Fruit fly (Drosophila melanogaster) whole organism, embryonic: ENCODE data around the gene Rrp45.

Source experiments
- Abd-B ChIP-seq: fragments of 200-800 bp; sonication (Bioruptor generic); optimal IDR thresholded peaks from 2 replicates; lab custom pipeline; 2018; ENCODE audit warnings: missing biosample characterization, mild to moderate bottlenecking, missing genetic modification characterization, moderate library complexity
- Antp ChIP-seq: fragments of 200-800 bp; sonication (Bioruptor generic); optimal IDR thresholded peaks from 3 replicates; lab custom pipeline; 2016; ENCODE audit warnings: missing biosample characterization, missing genetic modification characterization
- Atf-2 ChIP-seq: fragments of 200-800 bp; sonication (Bioruptor generic); optimal IDR thresholded peaks from 2 replicates; lab custom pipeline; 2016; ENCODE audit warnings: missing biosample characterization, missing genetic modification characterization
- Bgb ChIP-seq: fragments of 200-800 bp; sonication (Bioruptor generic); IDR thresholded peaks from 2 replicates; pipeline ENCODE4 v1.3.6; 2022; ENCODE audit warnings: missing biosample characterization, missing genetic modification characterization; ENCODE audit not compliant: partially characterized antibody
- CG11723 ChIP-seq: fragments of 200-800 bp; sonication (Bioruptor generic); optimal IDR thresholded peaks from 2 replicates; lab custom pipeline; 2017; ENCODE audit warnings: missing biosample characterization, mild to moderate bottlenecking, missing genetic modification characterization
- CG12071 ChIP-seq: fragments of 200-800 bp; sonication (Bioruptor generic); optimal IDR thresholded peaks from 3 replicates; lab custom pipeline; 2018; ENCODE audit warnings: missing biosample characterization, mild to moderate bottlenecking, missing genetic modification characterization
- CG12219 ChIP-seq: fragments of 200-800 bp; sonication (Bioruptor generic); optimal IDR thresholded peaks from 3 replicates; lab custom pipeline; 2018; ENCODE audit warnings: missing biosample characterization, mild to moderate bottlenecking, missing genetic modification characterization
- CG13123 ChIP-seq: fragments of 200-800 bp; sonication (Bioruptor generic); optimal IDR thresholded peaks from 2 replicates; lab custom pipeline; 2016; ENCODE audit warnings: missing biosample characterization, missing genetic modification characterization
- CG15514 ChIP-seq: fragments of 200-800 bp; sonication (Bioruptor generic); optimal IDR thresholded peaks from 3 replicates; lab custom pipeline; 2017; ENCODE audit warnings: missing biosample characterization, missing genetic modification characterization, mild to moderate bottlenecking, moderate library complexity, missing genetic modification reagents
- CG17186 ChIP-seq: fragments of 200-800 bp; sonication (Bioruptor generic); optimal IDR thresholded peaks from 3 replicates; lab custom pipeline; 2017; ENCODE audit warnings: missing biosample characterization, missing genetic modification reagents, missing genetic modification characterization
- CG17568 ChIP-seq: fragments of 200-800 bp; sonication (Bioruptor generic); optimal IDR thresholded peaks from 2 replicates; lab custom pipeline; 2018; ENCODE audit warnings: missing biosample characterization, mild to moderate bottlenecking, missing genetic modification characterization, moderate library complexity
- CG31441 ChIP-seq: fragments of 200-800 bp; sonication (Bioruptor generic); IDR thresholded peaks from 2 replicates; pipeline ENCODE4 v1.3.6; 2022; ENCODE audit warnings: missing biosample characterization, missing genetic modification characterization
- CG33557 ChIP-seq: fragments of 200-800 bp; sonication (Bioruptor generic); optimal IDR thresholded peaks from 2 replicates; lab custom pipeline; 2019; ENCODE audit warnings: missing biosample characterization, mild to moderate bottlenecking, missing genetic modification characterization, moderate library complexity
- CG34224 ChIP-seq: fragments of 200-800 bp; sonication (Bioruptor generic); IDR thresholded peaks from 3 replicates; pipeline ENCODE4 v1.3.6; 2022; ENCODE audit warnings: missing biosample characterization, missing genetic modification characterization; ENCODE audit not compliant: partially characterized antibody
- CG3838 ChIP-seq: fragments of 200-800 bp; sonication (Bioruptor generic); optimal IDR thresholded peaks from 3 replicates; lab custom pipeline; 2016; ENCODE audit warnings: missing biosample characterization, missing genetic modification characterization
- CG3847 ChIP-seq: fragments of 200-800 bp; sonication (Bioruptor generic); IDR thresholded peaks from 2 replicates; pipeline ENCODE4 v1.3.6; 2022; ENCODE audit warnings: missing biosample characterization, missing genetic modification characterization
- CG5953 ChIP-seq: fragments of 200-800 bp; sonication (Bioruptor generic); IDR thresholded peaks from 2 replicates; pipeline ENCODE4 v1.3.6; 2022; ENCODE audit warnings: missing biosample characterization, missing genetic modification characterization
- CG6683 ChIP-seq: fragments of 200-800 bp; sonication (Bioruptor generic); optimal IDR thresholded peaks from 2 replicates; lab custom pipeline; 2017; ENCODE audit warnings: missing biosample characterization, mild to moderate bottlenecking, missing genetic modification characterization, missing genetic modification reagents
- CG9437 ChIP-seq: fragments of 200-800 bp; sonication (Bioruptor generic); optimal IDR thresholded peaks from 2 replicates; lab custom pipeline; 2018; ENCODE audit warnings: missing biosample characterization, mild to moderate bottlenecking, missing genetic modification characterization
- D19A ChIP-seq: fragments of 200-800 bp; optimal IDR thresholded peaks from 3 replicates; lab custom pipeline; 2019; ENCODE audit warnings: missing biosample characterization, mild to moderate bottlenecking, missing genetic modification characterization, moderate library complexity
- Doc3 ChIP-seq: fragments of 200-800 bp; sonication (Bioruptor generic); IDR thresholded peaks from 3 replicates; pipeline ENCODE4 v1.3.6; 2022; ENCODE audit warnings: missing biosample characterization, missing genetic modification characterization; ENCODE audit not compliant: partially characterized antibody
- Dp ChIP-seq: fragments of 200-800 bp; sonication (Bioruptor generic); optimal IDR thresholded peaks from 2 replicates; lab custom pipeline; 2018; ENCODE audit warnings: missing biosample characterization, mild to moderate bottlenecking, missing genetic modification characterization, moderate library complexity
- Dref ChIP-seq: fragments of 200-800 bp; sonication (Bioruptor generic); IDR thresholded peaks from 2 replicates; pipeline ENCODE4 v1.3.6; 2022; ENCODE audit warnings: missing biosample characterization, missing genetic modification characterization
- Elba2 ChIP-seq: fragments of 200-800 bp; sonication (Bioruptor generic); optimal IDR thresholded peaks from 3 replicates; lab custom pipeline; 2016; ENCODE audit warnings: missing biosample characterization, missing genetic modification characterization
- Ets65A ChIP-seq: fragments of 200-800 bp; sonication (Bioruptor generic); peaks from one replicate; lab custom pipeline; 2016; ENCODE audit warnings: missing biosample characterization, missing genetic modification characterization
- Ets97D ChIP-seq: fragments of 200-800 bp; sonication (Bioruptor generic); optimal IDR thresholded peaks from 3 replicates; lab custom pipeline; 2016; ENCODE audit warnings: missing biosample characterization, missing genetic modification characterization
- HLH4C ChIP-seq: fragments of 200-800 bp; sonication (Bioruptor generic); IDR thresholded peaks from 3 replicates; pipeline ENCODE4 v1.3.6; 2022; ENCODE audit warnings: missing biosample characterization, missing genetic modification characterization; ENCODE audit not compliant: partially characterized antibody
- Hr51 ChIP-seq, 2 experiments: fragments of 200-800 bp; sonication (Bioruptor generic); optimal IDR thresholded peaks; 2 replicates in 1 of 2; 3 replicates in 1 of 2; lab custom pipeline; 2016 to 2018; ENCODE audit warnings: missing biosample characterization in 2 of 2, missing genetic modification characterization in 2 of 2, mild to moderate bottlenecking in 1 of 2, moderate library complexity in 1 of 2
- MESR4 ChIP-seq: fragments of 200-800 bp; sonication (Bioruptor generic); optimal IDR thresholded peaks from 2 replicates; lab custom pipeline; 2018; ENCODE audit warnings: missing biosample characterization, mild to moderate bottlenecking, missing genetic modification characterization, moderate library complexity
- Neu2 ChIP-seq: fragments of 200-800 bp; sonication (Bioruptor generic); optimal IDR thresholded peaks from 3 replicates; lab custom pipeline; 2016; ENCODE audit warnings: missing biosample characterization, missing genetic modification characterization, borderline replicate concordance
- Opbp ChIP-seq: fragments of 200-800 bp; sonication (Bioruptor generic); IDR thresholded peaks from 3 replicates; pipeline ENCODE4 v1.3.6; 2022; ENCODE audit warnings: missing biosample characterization, missing genetic modification characterization; ENCODE audit not compliant: partially characterized antibody
- Spps ChIP-seq: fragments of 200-800 bp; sonication (Bioruptor generic); optimal IDR thresholded peaks from 2 replicates; lab custom pipeline; 2018; ENCODE audit warnings: missing biosample characterization, mild to moderate bottlenecking, missing genetic modification characterization
- Sry-β ChIP-seq: fragments of 200-800 bp; sonication (Bioruptor generic); optimal IDR thresholded peaks from 2 replicates; lab custom pipeline; 2018; ENCODE audit warnings: missing biosample characterization, mild to moderate bottlenecking, missing genetic modification characterization, moderate library complexity
- amos ChIP-seq: fragments of 200-800 bp; sonication (Bioruptor generic); IDR thresholded peaks from 2 replicates; pipeline ENCODE4 v1.3.6; 2022; ENCODE audit warnings: missing biosample characterization, missing genetic modification characterization; ENCODE audit not compliant: partially characterized antibody
- bab2 ChIP-seq: fragments of 200-800 bp; sonication (Bioruptor generic); optimal IDR thresholded peaks from 2 replicates; lab custom pipeline; 2016; ENCODE audit warnings: missing biosample characterization, missing genetic modification characterization
- croc ChIP-seq: fragments of 200-800 bp; sonication (Bioruptor generic); conservative IDR thresholded peaks from 3 replicates; pipeline ENCODE4 v1.3.6; 2022; ENCODE audit warnings: missing biosample characterization, missing genetic modification characterization
- dmrt99B ChIP-seq: fragments of 200-800 bp; sonication (Bioruptor generic); optimal IDR thresholded peaks from 2 replicates; lab custom pipeline; 2018; ENCODE audit warnings: missing biosample characterization, mild to moderate bottlenecking, missing genetic modification characterization, moderate library complexity
- ems ChIP-seq: fragments of 200-800 bp; sonication (Bioruptor generic); optimal IDR thresholded peaks from 3 replicates; lab custom pipeline; 2016; ENCODE audit warnings: missing biosample characterization, missing genetic modification characterization
- fru ChIP-seq: fragments of >200 bp; optimal IDR thresholded peaks from 2 replicates; lab custom pipeline; 2017
- fu2 ChIP-seq: fragments of 200-800 bp; sonication (Bioruptor generic); optimal IDR thresholded peaks from 2 replicates; lab custom pipeline; 2016; ENCODE audit warnings: missing biosample characterization, missing genetic modification characterization
- jumu ChIP-seq: fragments of 200-800 bp; sonication (Bioruptor generic); optimal IDR thresholded peaks from 3 replicates; lab custom pipeline; 2016; ENCODE audit warnings: missing biosample characterization, missing genetic modification characterization
- ken ChIP-seq: fragments of 200-800 bp; sonication (Bioruptor generic); IDR thresholded peaks from 3 replicates; pipeline ENCODE4 v1.3.6; 2022; ENCODE audit warnings: missing biosample characterization, missing genetic modification characterization
- lilli ChIP-seq: fragments of 200-800 bp; sonication (Bioruptor generic); optimal IDR thresholded peaks from 3 replicates; lab custom pipeline; 2016; ENCODE audit warnings: missing biosample characterization, missing genetic modification characterization
- maf-S ChIP-seq: fragments of 200-800 bp; sonication (Bioruptor generic); optimal IDR thresholded peaks from 2 replicates; lab custom pipeline; 2016; ENCODE audit warnings: missing biosample characterization, missing genetic modification characterization
- mirr ChIP-seq: fragments of 200-800 bp; sonication (Bioruptor generic); optimal IDR thresholded peaks from 3 replicates; lab custom pipeline; 2018; ENCODE audit warnings: missing biosample characterization, mild to moderate bottlenecking, missing genetic modification characterization
- pb ChIP-seq: fragments of 200-800 bp; sonication (Bioruptor generic); optimal IDR thresholded peaks from 3 replicates; lab custom pipeline; 2016; ENCODE audit warnings: missing biosample characterization, missing genetic modification characterization
- sima ChIP-seq: fragments of 200-800 bp; sonication (Bioruptor generic); optimal IDR thresholded peaks from 2 replicates; lab custom pipeline; 2016; ENCODE audit warnings: missing biosample characterization, missing genetic modification characterization
- slp2 ChIP-seq: fragments of 200-800 bp; sonication (Bioruptor generic); optimal IDR thresholded peaks from 2 replicates; lab custom pipeline; 2016; ENCODE audit warnings: missing biosample characterization, missing genetic modification characterization
- tx ChIP-seq: fragments of 200-800 bp; sonication (Bioruptor generic); optimal IDR thresholded peaks from 2 replicates; lab custom pipeline; 2016; ENCODE audit warnings: missing biosample characterization, missing genetic modification characterization
- vnd ChIP-seq: fragments of 200-800 bp; sonication (Bioruptor generic); IDR thresholded peaks from 3 replicates; pipeline ENCODE4 v1.3.6; 2022; ENCODE audit warnings: missing biosample characterization, missing genetic modification characterization; ENCODE audit not compliant: partially characterized antibody
- wor ChIP-seq: fragments of 200-800 bp; sonication (Bioruptor generic); IDR thresholded peaks from 2 replicates; pipeline ENCODE4 v1.3.6; 2022; ENCODE audit warnings: missing biosample characterization, missing genetic modification characterization

Rrp45 gene

DNA sequence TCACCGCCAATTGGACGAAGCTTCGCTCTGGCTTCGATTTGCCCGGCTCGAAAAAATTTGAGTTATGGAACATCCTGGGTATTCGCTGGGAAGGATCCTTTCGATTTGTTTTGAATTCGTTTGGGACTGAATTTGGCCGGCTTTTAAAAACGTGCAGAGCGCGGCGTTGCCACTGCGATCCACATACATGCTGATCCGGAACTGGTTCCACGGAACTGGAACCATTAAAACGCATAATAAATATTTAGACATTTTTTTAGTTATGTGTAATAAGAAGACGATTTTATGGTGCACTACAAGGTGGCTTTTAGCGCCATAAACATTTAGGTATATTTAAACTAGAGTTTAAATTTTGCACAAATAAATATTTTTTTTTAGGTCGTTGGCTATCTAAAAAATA is at the start of gene Rrp45:
Gene Rrp45, minus strand, starts transcription at position 209 of the 400 bp plus-strand sequence.
- TF ChIP-seq vnd (GFP tag; lab: Robert Waterston, UW) (no peak), bab2 (GFP tag; lab: Kevin White, UChicago) (no peak), Hr51 (GFP tag; optimal IDR thresholded peaks at IDR 0.05; lab: Kevin White, UChicago) (no peak), Antp (GFP tag; lab: Kevin White, UChicago) (no peak), wor (GFP tag; lab: Robert Waterston, UW) (no peak), ken (GFP tag; lab: Robert Waterston, UW) (no peak), Atf-2 (no peak), Sry-β (no peak), tx (GFP tag; lab: Kevin White, UChicago) (no peak), mirr (no peak), Doc3 (GFP tag; lab: Robert Waterston, UW) (no peak), Ets65A (GFP tag; lab: Kevin White, UChicago) (peak; percentile 39), slp2 (GFP tag; lab: Kevin White, UChicago) (no peak), croc (no peak), CG3838 (GFP tag; lab: Kevin White, UChicago) (no peak), CG17568 (no peak), Dp (GFP tag; lab: Kevin White, UChicago) (peak; percentile 41), CG15514 (peak; percentile 99), ems (GFP tag; lab: Kevin White, UChicago) (no peak), CG5953 (GFP tag; lab: Robert Waterston, UW) (no peak), CG33557 (GFP tag; lab: Kevin White, UChicago) (no peak), CG13123 (GFP tag; lab: Kevin White, UChicago) (no peak), fu2 (GFP tag; lab: Kevin White, UChicago) (no peak), CG12071 (GFP tag; lab: Kevin White, UChicago) (no peak), fru (lab: Kevin White, UChicago) (no peak), CG34224 (GFP tag; lab: Robert Waterston, UW) (no peak), CG6683 (no peak), lilli (GFP tag; lab: Kevin White, UChicago) (no peak), CG11723 (GFP tag; lab: Kevin White, UChicago) (no peak), Elba2 (GFP tag; lab: Kevin White, UChicago) (no peak), dmrt99B (tag; lab: Kevin White, UChicago) (no peak), Spps (no peak), CG3847 (GFP tag; lab: Robert Waterston, UW) (peak; percentile 30; the same call in 1 of the 2 replicates), D19A (no peak), CG31441 (GFP tag; lab: Robert Waterston, UW) (no peak), Dref (GFP tag; lab: Robert Waterston, UW) (0 out of 2 replicates have a peak, but pooled peaks have one; percentile 21), sima (no peak), pb (GFP tag; lab: Kevin White, UChicago) (no peak), amos (GFP tag; lab: Robert Waterston, UW) (peak; percentile 44; the same call in 1 of the 2 replicates), Opbp (GFP tag; lab: Robert Waterston, UW) (no peak), MESR4 (GFP tag; lab: Kevin White, UChicago) (peak; percentile 37), CG17186 (GFP tag; lab: Kevin White, UChicago) (no peak), Ets97D (GFP tag; lab: Kevin White, UChicago) (no peak), HLH4C (GFP tag; lab: Robert Waterston, UW) (no peak), Bgb (GFP tag; lab: Robert Waterston, UW) (no peak), maf-S (GFP tag; lab: Kevin White, UChicago) (no peak), Neu2 (GFP tag; lab: Kevin White, UChicago) (no peak), CG12219 (GFP tag; lab: Kevin White, UChicago) (no peak), Abd-B (GFP tag; lab: Kevin White, UChicago) (no peak), CG9437 (GFP tag; lab: Kevin White, UChicago) (no peak), jumu (GFP tag; lab: Kevin White, UChicago) (no peak)
